Worm (Caenorhabditis elegans) whole organism, early embryonic: Measurements from ENCODE around the gene clp-9.

ENCODE experiments used
- ama-1 ChIP-seq: fragments of 150-350 bp; optimal IDR thresholded peaks from 2 replicates; lab custom pipeline; 2014
- hnd-1 ChIP-seq: sonication (generic microtip); optimal IDR thresholded peaks from 2 replicates; lab custom pipeline; 2016; ENCODE audit warnings: missing genetic modification characterization, missing compliant biosample characterization

ce11 chrV:9918410-9918809 is 32.6 kb upstream of the clp-9 start, which contains the start of gene C50H2.5:
- TF ChIP-seq ama-1 (lab: Kevin White, UChicago), result no peak
- no peak for TF ChIP-seq hnd-1
